Fruit fly (Drosophila melanogaster) whole organism, embryonic: Measurements from ENCODE around the gene Rbcn-3B.
A peak's percentile ranks its signal among the peaks of the same experiment; 100 is the strongest.

Source experiments
- ATbp ChIP-seq: fragments of 200-800 bp; sonication (Bioruptor generic); optimal IDR thresholded peaks from 2 replicates; lab custom pipeline; 2017; ENCODE audit warnings: missing biosample characterization, mild to moderate bottlenecking, missing genetic modification characterization, missing genetic modification reagents
- Antp ChIP-seq: fragments of 200-800 bp; sonication (Bioruptor generic); optimal IDR thresholded peaks from 3 replicates; lab custom pipeline; 2016; ENCODE audit warnings: missing biosample characterization, missing genetic modification characterization
- CG10209 ChIP-seq: fragments of 200-800 bp; sonication (Bioruptor generic); optimal IDR thresholded peaks from 3 replicates; lab custom pipeline; 2017; ENCODE audit warnings: missing biosample characterization, mild to moderate bottlenecking, missing genetic modification characterization, missing genetic modification reagents
- CG11398 ChIP-seq: fragments of 200-800 bp; sonication (Bioruptor generic); optimal IDR thresholded peaks from 2 replicates; lab custom pipeline; 2016; ENCODE audit warnings: missing biosample characterization, missing genetic modification characterization
- CG1529 ChIP-seq: fragments of 200-800 bp; sonication (Bioruptor generic); optimal IDR thresholded peaks from 3 replicates; lab custom pipeline; 2018; ENCODE audit warnings: missing biosample characterization, missing genetic modification characterization
- CG15479 ChIP-seq: fragments of 200-800 bp; sonication (Bioruptor generic); optimal IDR thresholded peaks from 3 replicates; lab custom pipeline; 2019; ENCODE audit warnings: missing biosample characterization, mild to moderate bottlenecking, missing genetic modification characterization, moderate library complexity
- CG15696 ChIP-seq: fragments of 200-800 bp; sonication (Bioruptor generic); optimal IDR thresholded peaks from 2 replicates; lab custom pipeline; 2019; ENCODE audit warnings: missing biosample characterization, mild to moderate bottlenecking, missing genetic modification characterization, moderate library complexity
- CG17186 ChIP-seq: fragments of 200-800 bp; sonication (Bioruptor generic); optimal IDR thresholded peaks from 3 replicates; lab custom pipeline; 2017; ENCODE audit warnings: missing biosample characterization, missing genetic modification reagents, missing genetic modification characterization
- CG17568 ChIP-seq: fragments of 200-800 bp; sonication (Bioruptor generic); optimal IDR thresholded peaks from 2 replicates; lab custom pipeline; 2018; ENCODE audit warnings: missing biosample characterization, mild to moderate bottlenecking, missing genetic modification characterization, moderate library complexity
- CG17802 ChIP-seq: fragments of 200-800 bp; sonication (Bioruptor generic); optimal IDR thresholded peaks from 2 replicates; lab custom pipeline; 2018; ENCODE audit warnings: missing biosample characterization, mild to moderate bottlenecking, missing genetic modification characterization, moderate library complexity
- CG2199 ChIP-seq: fragments of 200-800 bp; sonication (Bioruptor generic); IDR thresholded peaks from 3 replicates; pipeline ENCODE4 v1.3.6; 2022; ENCODE audit warnings: missing biosample characterization, missing genetic modification characterization
- CG6791 ChIP-seq: fragments of 200-800 bp; sonication (Bioruptor generic); IDR thresholded peaks from 3 replicates; pipeline ENCODE4 v1.3.6; 2022; ENCODE audit warnings: missing biosample characterization, missing genetic modification characterization; ENCODE audit not compliant: partially characterized antibody
- CG7271 ChIP-seq: fragments of 200-800 bp; sonication (Bioruptor generic); optimal IDR thresholded peaks from 2 replicates; lab custom pipeline; 2018; ENCODE audit warnings: missing biosample characterization, mild to moderate bottlenecking, missing genetic modification characterization, moderate library complexity
- CG8944 ChIP-seq: fragments of 200-800 bp; sonication (Bioruptor generic); optimal IDR thresholded peaks from 3 replicates; lab custom pipeline; 2016; ENCODE audit warnings: missing biosample characterization, missing genetic modification characterization
- CG9437 ChIP-seq: fragments of 200-800 bp; sonication (Bioruptor generic); optimal IDR thresholded peaks from 2 replicates; lab custom pipeline; 2018; ENCODE audit warnings: missing biosample characterization, mild to moderate bottlenecking, missing genetic modification characterization
- Camta ChIP-seq: fragments of 200-800 bp; sonication (Bioruptor generic); optimal IDR thresholded peaks from 2 replicates; lab custom pipeline; 2016; ENCODE audit warnings: missing biosample characterization, missing genetic modification characterization
- CrebB ChIP-seq: fragments of 200-800 bp; sonication (Bioruptor generic); optimal IDR thresholded peaks from 3 replicates; lab custom pipeline; 2018; ENCODE audit warnings: missing biosample characterization, mild to moderate bottlenecking, missing genetic modification characterization
- Dfd ChIP-seq, 2 experiments: fragments of >200 bp; optimal IDR thresholded peaks; 2 replicates each; lab custom pipeline; 2017; ENCODE audit warnings: missing biosample characterization in 2 of 2, missing genetic modification characterization in 2 of 2
- Doc3 ChIP-seq: fragments of 200-800 bp; sonication (Bioruptor generic); IDR thresholded peaks from 3 replicates; pipeline ENCODE4 v1.3.6; 2022; ENCODE audit warnings: missing biosample characterization, missing genetic modification characterization; ENCODE audit not compliant: partially characterized antibody
- Dref ChIP-seq: fragments of 200-800 bp; sonication (Bioruptor generic); IDR thresholded peaks from 2 replicates; pipeline ENCODE4 v1.3.6; 2022; ENCODE audit warnings: missing biosample characterization, missing genetic modification characterization
- E2f2 ChIP-seq: fragments of 200-800 bp; sonication (Bioruptor generic); IDR thresholded peaks from 2 replicates; pipeline ENCODE4 v1.3.6; 2022; ENCODE audit warnings: missing biosample characterization, missing genetic modification characterization
- Kr ChIP-seq: fragments of 200-800 bp; sonication (Bioruptor generic); optimal IDR thresholded peaks from 2 replicates; lab custom pipeline; 2017; ENCODE audit warnings: missing biosample characterization, mild to moderate bottlenecking, missing genetic modification characterization
- Max ChIP-seq: fragments of 200-800 bp; sonication (Bioruptor generic); optimal IDR thresholded peaks from 2 replicates; lab custom pipeline; 2016; ENCODE audit warnings: missing biosample characterization, mild to moderate bottlenecking, missing genetic modification characterization
- Meics ChIP-seq: fragments of 200-800 bp; sonication (Bioruptor generic); optimal IDR thresholded peaks from 2 replicates; lab custom pipeline; 2017; ENCODE audit warnings: missing biosample characterization, mild to moderate bottlenecking, missing genetic modification characterization
- NC2β ChIP-seq: fragments of 200-800 bp; sonication (Bioruptor generic); optimal IDR thresholded peaks from 2 replicates; lab custom pipeline; 2016; ENCODE audit warnings: missing biosample characterization, missing genetic modification characterization
- Nf-YA ChIP-seq: fragments of 200-800 bp; sonication (Bioruptor generic); IDR thresholded peaks from 2 replicates; pipeline ENCODE4 v1.3.6; 2022; ENCODE audit warnings: missing biosample characterization, missing genetic modification characterization
- Optix ChIP-seq: fragments of 200-800 bp; sonication (Bioruptor generic); IDR thresholded peaks from 3 replicates; pipeline ENCODE4 v1.3.6; 2022; ENCODE audit warnings: missing biosample characterization, missing genetic modification characterization
- Six4 ChIP-seq: fragments of 200-800 bp; sonication (Bioruptor generic); optimal IDR thresholded peaks from 2 replicates; lab custom pipeline; 2016; ENCODE audit warnings: missing biosample characterization, missing genetic modification characterization
- YL-1 ChIP-seq: fragments of 200-800 bp; sonication (Bioruptor generic); optimal IDR thresholded peaks from 3 replicates; lab custom pipeline; 2017; ENCODE audit warnings: missing biosample characterization, mild to moderate bottlenecking, missing genetic modification characterization
- ab ChIP-seq: fragments of 200-800 bp; sonication (Bioruptor generic); optimal IDR thresholded peaks from 2 replicates; lab custom pipeline; 2016; ENCODE audit warnings: missing biosample characterization, missing genetic modification characterization
- cwo ChIP-seq: fragments of 200-800 bp; sonication (Bioruptor generic); optimal IDR thresholded peaks from 3 replicates; lab custom pipeline; 2017; ENCODE audit warnings: missing biosample characterization, missing genetic modification characterization, mild to moderate bottlenecking, moderate library complexity, missing genetic modification reagents
- disco-r ChIP-seq: fragments of 200-800 bp; sonication (Bioruptor generic); optimal IDR thresholded peaks from 2 replicates; lab custom pipeline; 2016; ENCODE audit warnings: missing biosample characterization, missing genetic modification characterization
- dysf ChIP-seq: fragments of 200-800 bp; sonication (Bioruptor generic); IDR thresholded peaks from 3 replicates; pipeline ENCODE4 v1.3.6; 2022; ENCODE audit warnings: missing biosample characterization, missing genetic modification characterization
- exex ChIP-seq: fragments of 200-800 bp; sonication (Bioruptor generic); optimal IDR thresholded peaks from 4 replicates; lab custom pipeline; 2018; ENCODE audit warnings: missing biosample characterization, mild to moderate bottlenecking, missing genetic modification characterization, moderate library complexity
- fd64A ChIP-seq: fragments of 200-800 bp; sonication (Bioruptor generic); optimal IDR thresholded peaks from 3 replicates; lab custom pipeline; 2018; ENCODE audit warnings: missing biosample characterization, mild to moderate bottlenecking, missing genetic modification characterization
- gfzf ChIP-seq: fragments of 200-800 bp; sonication (Bioruptor generic); optimal IDR thresholded peaks from 2 replicates; lab custom pipeline; 2016; ENCODE audit warnings: missing biosample characterization, mild to moderate bottlenecking, missing genetic modification characterization, moderate library complexity
- her ChIP-seq: fragments of 200-800 bp; sonication (Bioruptor generic); optimal IDR thresholded peaks from 2 replicates; lab custom pipeline; 2016; ENCODE audit warnings: missing biosample characterization, missing genetic modification characterization
- lab ChIP-seq: fragments of 200-800 bp; sonication (Bioruptor generic); optimal IDR thresholded peaks from 3 replicates; lab custom pipeline; 2017; ENCODE audit warnings: missing biosample characterization, missing genetic modification characterization, mild to moderate bottlenecking, moderate library complexity, missing genetic modification reagents
- maf-S ChIP-seq: fragments of 200-800 bp; sonication (Bioruptor generic); optimal IDR thresholded peaks from 2 replicates; lab custom pipeline; 2016; ENCODE audit warnings: missing biosample characterization, missing genetic modification characterization
- pan ChIP-seq, 4 experiments: fragments of >200 bp in 3 of 4; fragments of 200-800 bp in 1 of 4; sonication (Bioruptor generic) in 1 of 4; optimal IDR thresholded peaks in 3 of 4; IDR thresholded peaks in 1 of 4; 2 replicates each; pipeline versions ENCODE4 v1.3.6 to Lab custom; 2017 to 2022; ENCODE audit warnings: missing biosample characterization in 2 of 4, missing genetic modification characterization in 2 of 4, mixed read lengths in 1 of 4
- psq ChIP-seq: fragments of 200-800 bp; sonication (Bioruptor generic); optimal IDR thresholded peaks from 2 replicates; lab custom pipeline; 2017; ENCODE audit warnings: missing biosample characterization, missing genetic modification characterization
- repo ChIP-seq: fragments of 200-800 bp; sonication (Bioruptor generic); optimal IDR thresholded peaks from 2 replicates; lab custom pipeline; 2016; ENCODE audit warnings: missing biosample characterization, missing genetic modification characterization
- row ChIP-seq: fragments of 200-800 bp; sonication (Bioruptor generic); IDR thresholded peaks from 3 replicates; pipeline ENCODE4 v1.3.6; 2022; ENCODE audit warnings: missing biosample characterization, missing genetic modification characterization
- sd ChIP-seq: fragments of 200-800 bp; sonication (Bioruptor generic); optimal IDR thresholded peaks from 3 replicates; lab custom pipeline; 2018; ENCODE audit warnings: missing biosample characterization, mild to moderate bottlenecking, missing genetic modification characterization, moderate library complexity
- sr ChIP-seq: fragments of 200-800 bp; sonication (Bioruptor generic); IDR thresholded peaks from 3 replicates; pipeline ENCODE4 v1.3.6; 2022; ENCODE audit warnings: missing biosample characterization, missing genetic modification characterization
- tap ChIP-seq: fragments of 200-800 bp; optimal IDR thresholded peaks from 3 replicates; lab custom pipeline; 2019; ENCODE audit warnings: missing biosample characterization, mild to moderate bottlenecking, missing genetic modification characterization, moderate library complexity
- tio ChIP-seq: fragments of 200-800 bp; sonication (Bioruptor generic); optimal IDR thresholded peaks from 2 replicates; lab custom pipeline; 2017; ENCODE audit warnings: missing biosample characterization, missing genetic modification characterization, inconsistent platforms
- trem ChIP-seq: fragments of 200-800 bp; optimal IDR thresholded peaks from 3 replicates; lab custom pipeline; 2019; ENCODE audit warnings: missing biosample characterization, mild to moderate bottlenecking, missing genetic modification characterization, moderate library complexity
- usp ChIP-seq: fragments of >200 bp; optimal IDR thresholded peaks from 2 replicates; lab custom pipeline; 2017; ENCODE audit warnings: missing biosample characterization, missing genetic modification characterization

The Rbcn-3B gene

DNA sequence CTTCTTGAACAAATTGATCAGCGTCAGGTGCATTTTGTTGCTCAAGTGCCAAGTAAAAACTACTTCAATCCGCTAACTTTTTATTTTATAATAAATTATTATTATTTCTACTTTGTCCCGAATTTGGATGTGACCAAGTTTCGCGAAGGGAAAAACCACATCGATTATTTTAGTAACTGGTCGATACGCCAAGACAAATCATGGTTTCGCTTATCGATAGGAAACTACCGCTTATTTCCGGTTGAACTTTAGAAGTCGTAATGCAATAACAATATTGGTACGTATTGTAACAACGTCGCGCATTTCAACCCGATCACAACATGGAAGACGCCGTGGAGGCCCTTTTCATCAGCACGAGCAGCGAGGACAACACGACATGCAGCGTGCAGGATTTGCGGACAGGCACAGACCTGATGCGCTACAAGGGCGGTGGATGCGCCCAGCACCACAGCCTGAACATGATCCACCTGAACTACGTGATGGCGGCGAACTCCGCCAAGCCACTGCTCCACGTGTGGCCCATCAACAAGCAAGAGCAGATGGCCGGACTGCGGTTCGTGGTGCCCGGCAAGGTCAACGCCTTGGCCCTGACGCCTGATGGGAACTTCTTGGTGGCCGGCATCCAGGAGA is 31.5 kb upstream of the Rbcn-3B start, which contains the start of the genes CG14817 and CG14805 (continued):
- TF ChIP-seq usp (no peak), Doc3 (0 out of 3 replicates have a peak, but pooled peaks have one; percentile 36), ab (GFP tag; lab: Kevin White, UChicago) (no peak), Dfd (GFP tag; optimal IDR thresholded peaks at IDR 0.05; lab: Kevin White, UChicago) (no peak), her (GFP tag; lab: Kevin White, UChicago) (peak; percentile 12), CG17186 (GFP tag; lab: Kevin White, UChicago) (peak; percentile 50), Max (GFP tag; lab: Kevin White, UChicago) (peak; percentile 37), CG1529 (GFP tag; lab: Kevin White, UChicago) (peak; percentile 54), NC2β (GFP tag; lab: Kevin White, UChicago) (peak; percentile 65), CG15696 (no peak), Optix (GFP tag; lab: Robert Waterston, UW) (0 out of 3 replicates have a peak, but pooled peaks have one; percentile 22), dysf (peak; percentile 53; the same call in 1 of the 3 replicates), CG7271 (tag; lab: Kevin White, UChicago) (peak; percentile 94), Nf-YA (GFP tag; lab: Robert Waterston, UW) (no peak), Six4 (GFP tag; lab: Kevin White, UChicago) (peak; percentile 34), CrebB (tag; lab: Kevin White, UChicago) (peak; percentile 90), cwo (peak; percentile 38), sd (no peak), Antp (GFP tag; lab: Kevin White, UChicago) (no peak), CG8944 (no peak), ATbp (GFP tag; lab: Kevin White, UChicago) (no peak), CG11398 (GFP tag; lab: Kevin White, UChicago) (no peak), maf-S (no peak), disco-r (GFP tag; lab: Kevin White, UChicago) (peak; percentile 15), Dref (GFP tag; lab: Robert Waterston, UW) (peak; percentile 78), gfzf (peak; percentile 68), fd64A (GFP tag; lab: Kevin White, UChicago) (peak; percentile 73), CG15479 (no peak), repo (GFP tag; lab: Kevin White, UChicago) (peak; percentile 11), Kr (GFP tag; lab: Kevin White, UChicago) (no peak), tap (peak; percentile 69), lab (GFP tag; lab: Kevin White, UChicago) (peak; percentile 92), YL-1 (peak; percentile 93), exex (tag; lab: Kevin White, UChicago) (no peak), CG17802 (tag; lab: Kevin White, UChicago) (peak; percentile 20), Meics (GFP tag; lab: Kevin White, UChicago) (peak; percentile 89), CG2199 (GFP tag; lab: Robert Waterston, UW) (no peak), sr (peak; percentile 41; the same call in 1 of the 3 replicates), tio (GFP tag; lab: Kevin White, UChicago) (no peak), Camta (GFP tag; lab: Kevin White, UChicago) (no peak), pan (optimal IDR thresholded peaks at IDR 0.05; lab: Kevin White, UChicago) (no peak), pan (GFP tag; optimal IDR thresholded peaks at IDR 0.05 in 1 of 2, IDR thresholded peaks at IDR 0.05 in 1 of 2) (peak in 1 of 2 experiments; percentile 56), CG6791 (GFP tag; lab: Robert Waterston, UW) (peak; percentile 62), trem (tag; lab: Kevin White, UChicago) (peak; percentile 88), row (GFP tag; lab: Robert Waterston, UW) (peak; percentile 19; the same call in 1 of the 3 replicates), psq (GFP tag; lab: Kevin White, UChicago) (no peak), CG17568 (GFP tag; lab: Kevin White, UChicago) (no peak), CG9437 (peak; percentile 86), CG10209 (GFP tag; lab: Kevin White, UChicago) (peak; percentile 72), E2f2 (peak; percentile 57)
